Worm (Caenorhabditis elegans) whole organism, L2 larva: Measurements from ENCODE around the gene fbxb-21.

Experiments
- ZK546.5 ChIP-seq: sonication (generic microtip); optimal IDR thresholded peaks from 2 replicates; lab custom pipeline; 2017; ENCODE audit warnings: missing biosample characterization, missing genetic modification characterization
- ama-1 ChIP-seq: fragments of 150-350 bp; optimal IDR thresholded peaks from 2 replicates; lab custom pipeline; 2018; ENCODE audit warnings: inconsistent platforms
- blmp-1 ChIP-seq: sonication (generic microtip); optimal IDR thresholded peaks from 2 replicates; lab custom pipeline; 2017; ENCODE audit warnings: missing genetic modification characterization, mild to moderate bottlenecking, missing compliant biosample characterization, antibody characterized with exemption, moderate library complexity; ENCODE audit not compliant: insufficient read depth
- crh-2 ChIP-seq: sonication (generic microtip); optimal IDR thresholded peaks from 2 replicates; lab custom pipeline; 2017; ENCODE audit warnings: missing biosample characterization, missing genetic modification characterization
- dmd-4 ChIP-seq: sonication (generic microtip); optimal IDR thresholded peaks from 2 replicates; lab custom pipeline; 2017; ENCODE audit warnings: missing biosample characterization, missing genetic modification characterization
- elt-1 ChIP-seq: fragments of 150-350 bp; optimal IDR thresholded peaks from 2 replicates; lab custom pipeline; 2014; ENCODE audit warnings: missing biosample characterization, missing genetic modification characterization
- lin-13 ChIP-seq: fragments of 150-350 bp; optimal IDR thresholded peaks from 2 replicates; lab custom pipeline; 2014; ENCODE audit warnings: missing biosample characterization, missing genetic modification reagents, missing genetic modification characterization
- nhr-11 ChIP-seq: fragments of 150-350 bp; optimal IDR thresholded peaks from 2 replicates; lab custom pipeline; 2014; ENCODE audit warnings: missing biosample characterization, missing genetic modification characterization
- nhr-237 ChIP-seq: fragments of 150-350 bp; optimal IDR thresholded peaks from 2 replicates; lab custom pipeline; 2014; ENCODE audit warnings: missing biosample characterization, missing genetic modification characterization
- nhr-25 ChIP-seq: fragments of 150-350 bp; sonication (generic microtip); optimal IDR thresholded peaks from 3 replicates; lab custom pipeline; 2014; ENCODE audit warnings: missing biosample characterization, missing genetic modification characterization
- nhr-6 ChIP-seq: fragments of 150-350 bp; optimal IDR thresholded peaks from 2 replicates; lab custom pipeline; 2014; ENCODE audit warnings: missing biosample characterization, missing genetic modification characterization
- unc-39 ChIP-seq: fragments of 150-350 bp; optimal IDR thresholded peaks from 2 replicates; lab custom pipeline; 2014; ENCODE audit warnings: missing biosample characterization, missing genetic modification characterization
- zag-1 ChIP-seq: fragments of 150-350 bp; optimal IDR thresholded peaks from 2 replicates; lab custom pipeline; 2014; ENCODE audit warnings: missing biosample characterization, missing genetic modification characterization
- ztf-11 ChIP-seq: sonication (generic microtip); optimal IDR thresholded peaks from 2 replicates; lab custom pipeline; 2017; ENCODE audit warnings: missing biosample characterization, missing genetic modification characterization

DNA sequence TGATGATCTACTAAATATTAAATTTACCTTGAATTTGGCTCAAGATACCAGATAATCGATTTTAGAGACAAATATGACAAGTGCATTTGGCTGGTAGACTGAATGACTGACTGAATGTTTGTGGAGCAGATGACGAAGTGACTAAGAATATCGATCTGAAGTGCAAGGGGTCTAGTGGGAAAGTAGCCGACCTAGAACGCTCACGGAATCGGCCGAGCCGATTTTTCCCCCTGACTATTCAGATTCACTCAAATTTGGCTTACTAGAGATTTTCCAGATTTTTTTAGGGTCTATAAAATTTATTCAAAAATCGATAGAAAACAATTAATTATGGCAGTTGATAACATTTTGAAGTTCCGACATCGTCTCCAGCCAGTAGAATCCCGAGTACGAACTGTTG is 45.9 kb upstream of the fbxb-21 start, which contains the start of gene fbxc-26:
- no peak for TF ChIP-seq elt-1 (tag; lab: Kevin White, UChicago)
- TF ChIP-seq ztf-11 (tag; lab: Kevin White, UChicago), result no peak
- TF ChIP-seq nhr-11 (tag; lab: Kevin White, UChicago), result no peak
- TF ChIP-seq ama-1 (lab: Kevin White, UChicago), result no peak
- TF ChIP-seq nhr-6 (tag; lab: Kevin White, UChicago), result no peak
- no peak for TF ChIP-seq nhr-25
- no peak for TF ChIP-seq dmd-4 (tag; lab: Kevin White, UChicago)
- TF ChIP-seq zag-1, result no peak
- no peak for TF ChIP-seq unc-39
- TF ChIP-seq blmp-1 (tag; lab: Kevin White, UChicago), result no peak
- TF ChIP-seq crh-2, result no peak
- no peak for TF ChIP-seq nhr-237
- TF ChIP-seq ZK546.5 (tag; lab: Kevin White, UChicago), result no peak
- TF ChIP-seq lin-13, result no peak
